Fruit fly (Drosophila melanogaster) whole organism, embryonic: ENCODE data around the gene Neu2.
A peak's percentile ranks its signal among the peaks of the same experiment; 100 is the strongest.

ENCODE experiments used
- CG12391 ChIP-seq: fragments of 200-800 bp; sonication (Bioruptor generic); optimal IDR thresholded peaks from 3 replicates; lab custom pipeline; 2018; ENCODE audit warnings: missing biosample characterization, mild to moderate bottlenecking, missing genetic modification characterization, moderate library complexity
- CG12744 ChIP-seq: fragments of 200-800 bp; sonication (Bioruptor generic); optimal IDR thresholded peaks from 2 replicates; lab custom pipeline; 2016; ENCODE audit warnings: missing biosample characterization, missing genetic modification characterization
- CG14441 ChIP-seq: fragments of 200-800 bp; sonication (Bioruptor generic); IDR thresholded peaks from 2 replicates; pipeline ENCODE4 v1.3.6; 2022; ENCODE audit warnings: missing biosample characterization, missing genetic modification characterization
- CG16779 ChIP-seq: fragments of 200-800 bp; sonication (Bioruptor generic); IDR thresholded peaks from 2 replicates; pipeline ENCODE4 v1.3.6; 2022; ENCODE audit warnings: missing biosample characterization, missing genetic modification characterization
- CG17385 ChIP-seq: fragments of 200-800 bp; sonication (Bioruptor generic); optimal IDR thresholded peaks from 3 replicates; lab custom pipeline; 2018; ENCODE audit warnings: missing biosample characterization, mild to moderate bottlenecking, missing genetic modification characterization
- CG17829 ChIP-seq: fragments of 200-800 bp; optimal IDR thresholded peaks from 2 replicates; lab custom pipeline; 2019; ENCODE audit warnings: missing biosample characterization, mild to moderate bottlenecking, missing genetic modification characterization, moderate library complexity
- CG2116 ChIP-seq: fragments of 200-800 bp; sonication (Bioruptor generic); optimal IDR thresholded peaks from 3 replicates; lab custom pipeline; 2018; ENCODE audit warnings: missing biosample characterization, mild to moderate bottlenecking, missing genetic modification characterization
- CG2199 ChIP-seq: fragments of 200-800 bp; sonication (Bioruptor generic); IDR thresholded peaks from 3 replicates; pipeline ENCODE4 v1.3.6; 2022; ENCODE audit warnings: missing biosample characterization, missing genetic modification characterization
- CG33557 ChIP-seq: fragments of 200-800 bp; sonication (Bioruptor generic); optimal IDR thresholded peaks from 2 replicates; lab custom pipeline; 2019; ENCODE audit warnings: missing biosample characterization, mild to moderate bottlenecking, missing genetic modification characterization, moderate library complexity
- CG4282 ChIP-seq: fragments of 200-800 bp; sonication (Bioruptor generic); optimal IDR thresholded peaks from 2 replicates; lab custom pipeline; 2016; ENCODE audit warnings: missing biosample characterization, missing genetic modification characterization
- CG6175 ChIP-seq: fragments of 200-800 bp; sonication (Bioruptor generic); IDR thresholded peaks from 3 replicates; pipeline ENCODE4 v1.3.6; 2022; ENCODE audit warnings: missing biosample characterization, missing genetic modification characterization
- CG6683 ChIP-seq: fragments of 200-800 bp; sonication (Bioruptor generic); optimal IDR thresholded peaks from 2 replicates; lab custom pipeline; 2017; ENCODE audit warnings: missing biosample characterization, mild to moderate bottlenecking, missing genetic modification characterization, missing genetic modification reagents
- CG7372 ChIP-seq: fragments of 200-800 bp; sonication (Bioruptor generic); IDR thresholded peaks from 2 replicates; pipeline ENCODE4 v1.3.6; 2022; ENCODE audit warnings: missing biosample characterization, missing genetic modification characterization
- CG7556 ChIP-seq: fragments of 200-800 bp; sonication (Bioruptor generic); optimal IDR thresholded peaks from 2 replicates; lab custom pipeline; 2017; ENCODE audit warnings: missing biosample characterization, mild to moderate bottlenecking, missing genetic modification characterization
- CG7987 ChIP-seq: fragments of 200-800 bp; sonication (Bioruptor generic); optimal IDR thresholded peaks from 2 replicates; lab custom pipeline; 2018; ENCODE audit warnings: missing biosample characterization, mild to moderate bottlenecking, missing genetic modification characterization, moderate library complexity
- Chrac-16 ChIP-seq: fragments of 200-800 bp; sonication (Bioruptor generic); optimal IDR thresholded peaks from 3 replicates; lab custom pipeline; 2016; ENCODE audit warnings: missing biosample characterization, missing genetic modification characterization
- Dll ChIP-seq: fragments of 200-800 bp; sonication (Bioruptor generic); IDR thresholded peaks from 4 replicates; pipeline ENCODE4 v1.3.6; 2022; ENCODE audit warnings: missing biosample characterization, missing genetic modification characterization; ENCODE audit not compliant: partially characterized antibody
- Ets65A ChIP-seq: fragments of 200-800 bp; sonication (Bioruptor generic); peaks from one replicate; lab custom pipeline; 2016; ENCODE audit warnings: missing biosample characterization, missing genetic modification characterization
- Hsf ChIP-seq: fragments of 200-800 bp; sonication (Bioruptor generic); optimal IDR thresholded peaks from 3 replicates; lab custom pipeline; 2016; ENCODE audit warnings: missing biosample characterization, missing genetic modification characterization
- MESR4 ChIP-seq: fragments of 200-800 bp; sonication (Bioruptor generic); optimal IDR thresholded peaks from 2 replicates; lab custom pipeline; 2018; ENCODE audit warnings: missing biosample characterization, mild to moderate bottlenecking, missing genetic modification characterization, moderate library complexity
- Med ChIP-seq: fragments of 200-800 bp; sonication (Bioruptor generic); peaks from one replicate; lab custom pipeline; 2016; ENCODE audit warnings: missing biosample characterization, missing genetic modification characterization, mild to moderate bottlenecking, inconsistent platforms, moderate library complexity
- NC2β ChIP-seq: fragments of 200-800 bp; sonication (Bioruptor generic); optimal IDR thresholded peaks from 2 replicates; lab custom pipeline; 2016; ENCODE audit warnings: missing biosample characterization, missing genetic modification characterization
- Nf-YA ChIP-seq: fragments of 200-800 bp; sonication (Bioruptor generic); IDR thresholded peaks from 2 replicates; pipeline ENCODE4 v1.3.6; 2022; ENCODE audit warnings: missing biosample characterization, missing genetic modification characterization
- PHDP ChIP-seq: fragments of 200-800 bp; sonication (Bioruptor generic); optimal IDR thresholded peaks from 3 replicates; lab custom pipeline; 2018; ENCODE audit warnings: missing biosample characterization, mild to moderate bottlenecking, missing genetic modification characterization, moderate library complexity
- Ptx1 ChIP-seq: fragments of 200-800 bp; sonication (Bioruptor generic); IDR thresholded peaks from 2 replicates; pipeline ENCODE4 v1.3.6; 2022; ENCODE audit warnings: missing biosample characterization, missing genetic modification characterization
- Rx ChIP-seq: fragments of 200-800 bp; sonication (Bioruptor generic); IDR thresholded peaks from 2 replicates; pipeline ENCODE4 v1.3.6; 2022; ENCODE audit warnings: missing biosample characterization, missing genetic modification characterization
- Sox100B ChIP-seq: fragments of 200-800 bp; sonication (Bioruptor generic); optimal IDR thresholded peaks from 3 replicates; lab custom pipeline; 2018; ENCODE audit warnings: missing biosample characterization, mild to moderate bottlenecking, missing genetic modification characterization
- bigmax ChIP-seq: fragments of 200-800 bp; sonication (Bioruptor generic); optimal IDR thresholded peaks from 2 replicates; lab custom pipeline; 2018; ENCODE audit warnings: missing biosample characterization, mild to moderate bottlenecking, missing genetic modification characterization
- br ChIP-seq: fragments of >200 bp; optimal IDR thresholded peaks from 2 replicates; lab custom pipeline; 2017
- bsh ChIP-seq, 2 experiments: fragments of 200-800 bp; sonication (Bioruptor generic); optimal IDR thresholded peaks; 2 replicates each; lab custom pipeline; 2017 to 2018; ENCODE audit warnings: mild to moderate bottlenecking in 2 of 2, missing biosample characterization in 2 of 2, missing genetic modification characterization in 2 of 2, moderate library complexity in 1 of 2
- cato ChIP-seq: fragments of 200-800 bp; sonication (Bioruptor generic); optimal IDR thresholded peaks from 2 replicates; lab custom pipeline; 2016; ENCODE audit warnings: missing biosample characterization, missing genetic modification characterization, borderline replicate concordance
- chm ChIP-seq: fragments of 200-800 bp; sonication (Bioruptor generic); IDR thresholded peaks from 2 replicates; pipeline ENCODE4 v1.3.6; 2022; ENCODE audit warnings: missing biosample characterization, missing genetic modification characterization
- crc ChIP-seq: fragments of 200-800 bp; sonication (Bioruptor generic); optimal IDR thresholded peaks from 2 replicates; lab custom pipeline; 2016; ENCODE audit warnings: missing biosample characterization, missing genetic modification characterization
- croc ChIP-seq: fragments of 200-800 bp; sonication (Bioruptor generic); conservative IDR thresholded peaks from 3 replicates; pipeline ENCODE4 v1.3.6; 2022; ENCODE audit warnings: missing biosample characterization, missing genetic modification characterization
- dysf ChIP-seq: fragments of 200-800 bp; sonication (Bioruptor generic); IDR thresholded peaks from 3 replicates; pipeline ENCODE4 v1.3.6; 2022; ENCODE audit warnings: missing biosample characterization, missing genetic modification characterization
- fd3F ChIP-seq: fragments of 200-800 bp; sonication (Bioruptor generic); optimal IDR thresholded peaks from 2 replicates; lab custom pipeline; 2018; ENCODE audit warnings: missing biosample characterization, mild to moderate bottlenecking, missing genetic modification characterization, moderate library complexity
- grau ChIP-seq: fragments of 200-800 bp; optimal IDR thresholded peaks from 3 replicates; lab custom pipeline; 2019; ENCODE audit warnings: missing biosample characterization, mild to moderate bottlenecking, missing genetic modification characterization, moderate library complexity
- gt ChIP-seq: fragments of 200-800 bp; sonication (Bioruptor generic); IDR thresholded peaks from 2 replicates; pipeline ENCODE4 v1.3.6; 2022; ENCODE audit warnings: missing biosample characterization, missing genetic modification characterization
- hb ChIP-seq: fragments of 200-800 bp; sonication (Bioruptor generic); IDR thresholded peaks from 3 replicates; pipeline ENCODE4 v1.3.6; 2022; ENCODE audit warnings: missing biosample characterization, missing genetic modification characterization; ENCODE audit not compliant: partially characterized antibody
- lola ChIP-seq, 3 experiments: fragments of >200 bp in 2 of 3; fragments of 200-800 bp in 1 of 3; sonication (Bioruptor generic) in 1 of 3; optimal IDR thresholded peaks; 2 replicates each; lab custom pipeline; 2017 to 2019; ENCODE audit warnings: missing biosample characterization in 3 of 3, missing genetic modification characterization in 3 of 3, mild to moderate bottlenecking in 1 of 3, moderate library complexity in 1 of 3
- otp ChIP-seq: fragments of 200-800 bp; sonication (Bioruptor generic); IDR thresholded peaks from 3 replicates; pipeline ENCODE4, ENCODE4 v1.3.6; 2022; ENCODE audit warnings: missing biosample characterization, missing genetic modification characterization
- pan ChIP-seq, 4 experiments: fragments of >200 bp in 3 of 4; fragments of 200-800 bp in 1 of 4; sonication (Bioruptor generic) in 1 of 4; optimal IDR thresholded peaks in 3 of 4; IDR thresholded peaks in 1 of 4; 2 replicates each; pipeline versions ENCODE4 v1.3.6 to Lab custom; 2017 to 2022; ENCODE audit warnings: missing biosample characterization in 2 of 4, missing genetic modification characterization in 2 of 4, mixed read lengths in 1 of 4
- ro ChIP-seq: fragments of 200-800 bp; sonication (Bioruptor generic); IDR thresholded peaks from 2 replicates; pipeline ENCODE4 v1.3.6; 2022; ENCODE audit warnings: missing biosample characterization, missing genetic modification characterization
- sima ChIP-seq: fragments of 200-800 bp; sonication (Bioruptor generic); optimal IDR thresholded peaks from 2 replicates; lab custom pipeline; 2016; ENCODE audit warnings: missing biosample characterization, missing genetic modification characterization
- stwl ChIP-seq: fragments of 200-800 bp; sonication (Bioruptor generic); optimal IDR thresholded peaks from 3 replicates; lab custom pipeline; 2018; ENCODE audit warnings: missing biosample characterization, mild to moderate bottlenecking, missing genetic modification characterization, moderate library complexity
- tap ChIP-seq: fragments of 200-800 bp; optimal IDR thresholded peaks from 3 replicates; lab custom pipeline; 2019; ENCODE audit warnings: missing biosample characterization, mild to moderate bottlenecking, missing genetic modification characterization, moderate library complexity
- vnd ChIP-seq: fragments of 200-800 bp; sonication (Bioruptor generic); IDR thresholded peaks from 3 replicates; pipeline ENCODE4 v1.3.6; 2022; ENCODE audit warnings: missing biosample characterization, missing genetic modification characterization; ENCODE audit not compliant: partially characterized antibody
- vvl ChIP-seq: fragments of 200-800 bp; sonication (Bioruptor generic); IDR thresholded peaks from 2 replicates; pipeline ENCODE4 v1.3.6; 2022; ENCODE audit warnings: missing biosample characterization, missing genetic modification characterization
- zfh2 ChIP-seq: fragments of 200-800 bp; sonication (Bioruptor generic); optimal IDR thresholded peaks from 2 replicates; lab custom pipeline; 2016; ENCODE audit warnings: missing biosample characterization, missing genetic modification characterization

Neu2 gene

DNA sequence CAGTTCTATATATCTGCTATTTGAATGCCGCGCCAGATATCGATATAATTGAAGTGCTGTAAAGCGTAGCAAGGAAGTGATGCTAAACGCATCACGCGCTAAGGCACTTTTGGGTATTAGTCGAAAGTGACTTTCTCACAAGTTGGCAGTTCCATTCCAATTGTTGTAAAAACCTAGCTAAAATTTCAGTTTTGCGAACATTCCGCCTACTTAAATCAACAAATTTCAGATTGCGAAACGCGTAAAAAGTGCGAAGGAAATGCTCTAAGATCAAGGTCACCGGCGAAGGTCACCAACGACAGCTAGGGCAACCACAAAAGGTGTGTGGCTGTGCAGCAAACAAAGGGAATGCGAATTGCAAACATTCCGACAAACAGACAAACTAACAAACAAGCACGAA, 44.7 kb downstream of the Neu2 start, which contains the start of gene Syx7 (continued):
- TF ChIP-seq Rx (no peak), fd3F (GFP tag; lab: Kevin White, UChicago) (no peak), Chrac-16 (peak; percentile 33), CG17829 (tag; lab: Kevin White, UChicago) (peak; percentile 40), hb (GFP tag; lab: Robert Waterston, UW) (no peak), CG12391 (tag; lab: Kevin White, UChicago) (no peak), vnd (GFP tag; lab: Robert Waterston, UW) (no peak), otp (GFP tag; lab: Robert Waterston, UW) (no peak), MESR4 (GFP tag; lab: Kevin White, UChicago) (peak; percentile 82), PHDP (tag; lab: Kevin White, UChicago) (no peak), Ptx1 (GFP tag; lab: Robert Waterston, UW) (no peak), CG4282 (GFP tag; lab: Kevin White, UChicago) (no peak), Sox100B (GFP tag; lab: Kevin White, UChicago) (no peak), CG17385 (GFP tag; lab: Kevin White, UChicago) (no peak), croc (no peak), bsh (GFP tag; optimal IDR thresholded peaks at IDR 0.05; lab: Kevin White, UChicago) (no peak), CG7372 (GFP tag; lab: Robert Waterston, UW) (no peak), grau (tag; lab: Kevin White, UChicago) (no peak), br (lab: Kevin White, UChicago) (no peak)

DNA sequence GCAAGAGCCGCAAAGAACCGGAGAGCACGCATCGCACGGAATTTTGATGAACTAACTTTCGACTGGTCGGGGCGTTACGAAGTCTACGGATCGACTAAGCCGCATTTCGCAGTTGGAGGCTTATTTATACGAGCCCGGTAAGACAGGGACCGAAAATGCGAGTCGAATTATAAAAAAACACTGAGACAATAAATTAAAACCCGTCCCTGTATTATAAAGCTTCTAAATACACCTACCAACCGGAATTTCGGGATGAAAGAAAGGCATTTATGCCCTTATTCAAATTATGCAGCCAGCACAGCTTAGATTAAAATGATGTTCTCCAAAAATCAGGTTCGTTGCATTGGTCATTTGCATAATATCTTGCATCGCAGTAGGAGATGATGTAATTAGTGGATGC, 45.7 kb downstream of the Neu2 start, which contains the start of gene Alp1:
TSS of gene Alp1 (minus strand) at position 101 of the 400 bp plus-strand sequence.
- TF ChIP-seq pan (optimal IDR thresholded peaks at IDR 0.05; lab: Kevin White, UChicago) (no peak), pan (GFP tag; optimal IDR thresholded peaks at IDR 0.05 in 1 of 2, IDR thresholded peaks at IDR 0.05 in 1 of 2) (no peak), lola (GFP tag; optimal IDR thresholded peaks at IDR 0.05; lab: Kevin White, UChicago) (no peak), stwl (tag; lab: Kevin White, UChicago) (no peak), Med (GFP tag; lab: Kevin White, UChicago) (peak; percentile 69), vvl (GFP tag; lab: Robert Waterston, UW) (0 out of 2 replicates have a peak, but pooled peaks have one; percentile 23), ro (GFP tag; lab: Robert Waterston, UW) (no peak), gt (GFP tag; lab: Robert Waterston, UW) (no peak), chm (GFP tag; lab: Robert Waterston, UW) (no peak), CG16779 (no peak), CG12744 (no peak), CG33557 (GFP tag; lab: Kevin White, UChicago) (no peak), Ets65A (GFP tag; lab: Kevin White, UChicago) (peak; percentile 86), CG2199 (GFP tag; lab: Robert Waterston, UW) (0 out of 3 replicates have a peak, but pooled peaks have one; percentile 28), Nf-YA (GFP tag; lab: Robert Waterston, UW) (no peak), CG7556 (no peak), zfh2 (GFP tag; lab: Kevin White, UChicago) (no peak), dysf (no peak)

DNA sequence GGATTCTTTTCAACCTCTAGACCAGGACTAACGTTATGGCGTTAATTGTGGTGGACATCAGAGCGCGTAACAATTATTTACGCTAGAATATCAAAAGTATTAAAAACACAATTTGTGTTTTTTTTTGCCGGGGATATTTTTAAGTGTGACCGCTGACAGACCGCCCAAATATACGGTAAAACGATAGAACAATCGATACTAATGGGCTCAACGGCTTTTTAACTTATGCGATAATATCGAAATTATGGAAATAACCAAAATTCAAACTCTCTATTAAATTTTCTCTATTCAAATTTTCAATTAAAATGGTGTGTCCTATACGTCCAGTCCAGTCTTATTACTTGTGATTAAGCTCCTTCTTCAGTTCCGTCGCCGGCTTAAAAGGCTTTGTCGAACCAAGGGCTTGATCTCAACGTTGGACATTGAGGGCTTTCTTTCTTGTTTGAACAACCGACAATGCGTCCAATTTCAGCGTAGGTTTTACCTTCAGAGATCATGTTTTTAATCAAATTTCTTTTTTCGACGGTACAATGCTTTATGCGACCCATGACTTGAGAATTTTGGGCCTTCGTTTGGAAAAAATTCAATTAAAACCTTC, 49.1 kb downstream of the Neu2 start, which contains the start of gene CG5664:
TSS of gene CG5664 (minus strand) at position 148 of the 598 bp plus-strand sequence.
- TF ChIP-seq zfh2 (GFP tag; lab: Kevin White, UChicago) (no peak), cato (GFP tag; lab: Kevin White, UChicago) (no peak), tap (tag; lab: Kevin White, UChicago) (no peak), CG2116 (GFP tag; lab: Kevin White, UChicago) (peak; percentile 40), chm (GFP tag; lab: Robert Waterston, UW) (no peak), CG6683 (no peak), sima (GFP tag; lab: Kevin White, UChicago) (no peak), CG14441 (no peak), bigmax (GFP tag; lab: Kevin White, UChicago) (no peak), CG7987 (GFP tag; lab: Kevin White, UChicago) (no peak), Hsf (GFP tag; lab: Kevin White, UChicago) (no peak), Dll (GFP tag; lab: Robert Waterston, UW) (peak; percentile 89), NC2β (GFP tag; lab: Kevin White, UChicago) (no peak), crc (GFP tag; lab: Kevin White, UChicago) (no peak), CG6175 (GFP tag; lab: Robert Waterston, UW) (no peak)
